Worm (Caenorhabditis elegans) whole organism, mixed stage, embryonic: ENCODE data around the gene tag-243.

Source experiments
- M03D4.4 ChIP-seq: sonication (generic microtip); optimal IDR thresholded peaks from 2 replicates; lab custom pipeline; 2017; ENCODE audit warnings: mild to moderate bottlenecking, missing genetic modification characterization, missing compliant biosample characterization
- bed-3 ChIP-seq: fragments of 200-800 bp; sonication (Bioruptor generic); optimal IDR thresholded peaks from 3 replicates; lab custom pipeline; 2018; ENCODE audit warnings: mild to moderate bottlenecking, missing genetic modification characterization, moderate library complexity, missing compliant biosample characterization
- blmp-1 ChIP-seq: fragments of 150-350 bp; optimal IDR thresholded peaks from 2 replicates; lab custom pipeline; 2014; ENCODE audit warnings: missing biosample characterization, missing genetic modification characterization
- ceh-39 ChIP-seq: fragments of 150-350 bp; optimal IDR thresholded peaks from 2 replicates; lab custom pipeline; 2014; ENCODE audit warnings: missing biosample characterization, missing genetic modification characterization
- ceh-43 ChIP-seq: fragments of 200-800 bp; sonication (Bioruptor generic); optimal IDR thresholded peaks from 2 replicates; lab custom pipeline; 2018; ENCODE audit warnings: mild to moderate bottlenecking, missing genetic modification characterization, moderate library complexity, missing compliant biosample characterization
- ceh-83 ChIP-seq: fragments of 200-800 bp; sonication (Bioruptor generic); optimal IDR thresholded peaks from 2 replicates; lab custom pipeline; 2018; ENCODE audit warnings: mild to moderate bottlenecking, missing genetic modification characterization, missing compliant biosample characterization
- ces-1 ChIP-seq: fragments of 150-350 bp; optimal IDR thresholded peaks from 2 replicates; lab custom pipeline; 2014; ENCODE audit warnings: missing biosample characterization, missing genetic modification reagents, missing genetic modification characterization
- cnd-1 ChIP-seq: fragments of 200-800 bp; sonication (Bioruptor generic); optimal IDR thresholded peaks from 2 replicates; lab custom pipeline; 2018; ENCODE audit warnings: mild to moderate bottlenecking, missing genetic modification characterization, missing compliant biosample characterization
- drap-1 ChIP-seq: fragments of 200-800 bp; sonication (Bioruptor generic); optimal IDR thresholded peaks from 3 replicates; lab custom pipeline; 2018; ENCODE audit warnings: mild to moderate bottlenecking, missing genetic modification characterization, missing compliant biosample characterization
- elt-1 ChIP-seq: sonication (generic microtip); optimal IDR thresholded peaks from 2 replicates; lab custom pipeline; 2017; ENCODE audit warnings: missing genetic modification characterization, mild to moderate bottlenecking, missing compliant biosample characterization, antibody characterized with exemption, moderate library complexity, borderline replicate concordance; ENCODE audit not compliant: insufficient read depth
- elt-3 ChIP-seq: fragments of 150-350 bp; optimal IDR thresholded peaks from 2 replicates; lab custom pipeline; 2014; ENCODE audit warnings: missing biosample characterization, missing genetic modification characterization
- flh-1 ChIP-seq: fragments of 200-800 bp; sonication (Bioruptor generic); optimal IDR thresholded peaks from 2 replicates; lab custom pipeline; 2018; ENCODE audit warnings: mild to moderate bottlenecking, missing genetic modification characterization, moderate library complexity, missing compliant biosample characterization
- ham-2 ChIP-seq: fragments of 200-800 bp; sonication (Bioruptor generic); optimal IDR thresholded peaks from 2 replicates; lab custom pipeline; 2018; ENCODE audit warnings: mild to moderate bottlenecking, missing genetic modification characterization, missing compliant biosample characterization
- hlh-1 ChIP-seq: fragments of 150-350 bp; optimal IDR thresholded peaks from 2 replicates; lab custom pipeline; 2014; ENCODE audit warnings: missing biosample characterization, missing genetic modification reagents, missing genetic modification characterization
- lin-13 ChIP-seq: fragments of 150-350 bp; optimal IDR thresholded peaks from 2 replicates; lab custom pipeline; 2014; ENCODE audit warnings: missing biosample characterization, missing genetic modification characterization
- lin-32 ChIP-seq: fragments of 200-800 bp; sonication (Bioruptor generic); optimal IDR thresholded peaks from 2 replicates; lab custom pipeline; 2018; ENCODE audit warnings: mild to moderate bottlenecking, missing genetic modification characterization, missing compliant biosample characterization
- lsy-2 ChIP-seq: fragments of 150-350 bp; optimal IDR thresholded peaks from 2 replicates; lab custom pipeline; 2014; ENCODE audit warnings: missing biosample characterization, missing genetic modification characterization
- mab-5 ChIP-seq: fragments of 150-350 bp; optimal IDR thresholded peaks from 2 replicates; lab custom pipeline; 2014; ENCODE audit warnings: missing biosample characterization, missing genetic modification characterization
- mep-1 ChIP-seq: fragments of 150-350 bp; optimal IDR thresholded peaks from 2 replicates; lab custom pipeline; 2017; ENCODE audit warnings: missing biosample characterization, missing genetic modification reagents, missing genetic modification characterization, inconsistent platforms
- mls-2 ChIP-seq: sonication (generic microtip); optimal IDR thresholded peaks from 2 replicates; lab custom pipeline; 2016; ENCODE audit warnings: mild to moderate bottlenecking, missing genetic modification characterization, moderate library complexity, missing compliant biosample characterization
- nhr-12 ChIP-seq: fragments of 150-350 bp; optimal IDR thresholded peaks from 2 replicates; lab custom pipeline; 2014; ENCODE audit warnings: missing biosample characterization, missing genetic modification characterization
- nhr-2 ChIP-seq: fragments of 150-350 bp; optimal IDR thresholded peaks from 2 replicates; lab custom pipeline; 2014; ENCODE audit warnings: missing biosample characterization, missing genetic modification characterization
- nhr-237 ChIP-seq: fragments of 150-350 bp; optimal IDR thresholded peaks from 2 replicates; lab custom pipeline; 2014; ENCODE audit warnings: missing biosample characterization, missing genetic modification characterization
- nhr-28 ChIP-seq: fragments of 150-350 bp; optimal IDR thresholded peaks from 2 replicates; lab custom pipeline; 2014; ENCODE audit warnings: missing biosample characterization, missing genetic modification characterization
- nhr-76 ChIP-seq: sonication (generic microtip); optimal IDR thresholded peaks from 2 replicates; lab custom pipeline; 2017; ENCODE audit warnings: missing biosample characterization, missing genetic modification characterization
- pha-4 ChIP-seq: fragments of 150-350 bp; optimal IDR thresholded peaks from 2 replicates; lab custom pipeline; 2018; ENCODE audit warnings: missing biosample characterization, missing genetic modification reagents, missing genetic modification characterization
- sem-2 ChIP-seq: fragments of 200-800 bp; sonication (Bioruptor generic); optimal IDR thresholded peaks from 2 replicates; lab custom pipeline; 2018; ENCODE audit warnings: mild to moderate bottlenecking, missing genetic modification characterization, missing compliant biosample characterization
- snpc-4 ChIP-seq: fragments of 150-350 bp; optimal IDR thresholded peaks from 2 replicates; lab custom pipeline; 2014; ENCODE audit warnings: missing biosample characterization, missing genetic modification characterization
- sptf-1 ChIP-seq: sonication (generic microtip); optimal IDR thresholded peaks from 2 replicates; lab custom pipeline; 2017; ENCODE audit warnings: mild to moderate bottlenecking, missing genetic modification characterization, moderate library complexity, missing compliant biosample characterization
- tbx-8 ChIP-seq: fragments of 200-800 bp; sonication (Bioruptor generic); optimal IDR thresholded peaks from 2 replicates; lab custom pipeline; 2018; ENCODE audit warnings: mild to moderate bottlenecking, missing genetic modification characterization, moderate library complexity, missing compliant biosample characterization
- unc-120 ChIP-seq: sonication (generic microtip); optimal IDR thresholded peaks from 2 replicates; lab custom pipeline; 2017; ENCODE audit warnings: missing genetic modification characterization, missing compliant biosample characterization; ENCODE audit not compliant: poor library complexity, severe bottlenecking
- unc-39 ChIP-seq: fragments of 150-350 bp; optimal IDR thresholded peaks from 2 replicates; lab custom pipeline; 2014; ENCODE audit warnings: missing biosample characterization, missing genetic modification characterization
- unc-62 ChIP-seq: fragments of 150-350 bp; optimal IDR thresholded peaks from 2 replicates; lab custom pipeline; 2014; ENCODE audit warnings: missing biosample characterization, missing genetic modification reagents, missing genetic modification characterization
- zip-8 ChIP-seq: fragments of 150-350 bp; optimal IDR thresholded peaks from 2 replicates; lab custom pipeline; 2014; ENCODE audit warnings: missing biosample characterization, missing genetic modification characterization
- ztf-11 ChIP-seq: fragments of 150-350 bp; optimal IDR thresholded peaks from 2 replicates; lab custom pipeline; 2014; ENCODE audit warnings: missing biosample characterization, missing genetic modification characterization

Gene tag-243

DNA sequence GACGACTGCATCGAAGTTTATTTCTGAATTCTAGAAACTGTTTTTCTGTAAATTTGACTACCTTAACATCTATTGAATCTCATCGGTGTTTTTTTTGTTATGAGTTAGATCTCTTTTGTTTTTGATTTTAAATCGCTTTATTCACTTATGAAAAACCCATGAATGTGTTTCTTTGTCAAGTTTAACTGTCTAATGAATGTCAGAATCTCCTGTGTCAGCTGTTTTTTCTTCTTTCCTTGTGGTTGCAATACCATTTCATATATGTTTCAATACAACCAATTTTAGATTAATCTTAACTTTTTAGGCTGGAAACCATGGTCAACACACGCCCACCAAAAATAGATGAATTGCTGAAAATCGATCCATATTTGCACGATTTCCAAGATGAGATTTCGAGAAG, 6.8 kb upstream of the tag-243 start, which contains the start of gene T04A8.7:
Gene T04A8.7, plus strand, starts transcription at position 301 of the 400 bp plus-strand sequence.
- TF ChIP-seq ztf-11 (tag; lab: Kevin White, UChicago): no peak
- no peak for TF ChIP-seq drap-1
- no peak for TF ChIP-seq tbx-8 (GFP tag; lab: Kevin White, UChicago)
- TF ChIP-seq lin-32 (GFP tag; lab: Kevin White, UChicago): no peak
- TF ChIP-seq mep-1 (tag; lab: Kevin White, UChicago): no peak
- TF ChIP-seq cnd-1 (tag; lab: Kevin White, UChicago): no peak
- TF ChIP-seq zip-8 (tag; lab: Kevin White, UChicago): no peak

DNA sequence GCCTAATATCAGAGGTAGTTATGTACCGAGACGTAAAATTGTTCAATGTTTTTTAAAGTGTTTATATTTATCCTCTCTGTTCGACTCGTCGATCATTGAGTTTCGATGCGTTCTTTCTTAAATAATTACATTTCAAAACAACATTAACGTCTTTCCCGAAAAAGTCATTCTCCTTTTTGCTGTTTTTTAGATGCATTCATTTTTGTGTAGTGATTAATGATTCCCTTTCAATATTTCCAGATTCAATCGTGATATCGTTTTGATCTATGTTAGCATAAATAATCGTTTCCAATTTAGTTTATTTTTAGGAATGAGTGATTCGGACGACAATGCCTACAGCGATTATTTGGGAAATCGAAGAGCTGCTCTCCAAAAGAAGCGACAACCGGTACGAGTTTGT, 5.4 kb upstream of the tag-243 start, which contains the start of gene T04A8.8:
Gene T04A8.8, plus strand, starts transcription at position 301 of the 400 bp plus-strand sequence.
- TF ChIP-seq nhr-12 (tag; lab: Kevin White, UChicago) (no peak), snpc-4 (tag; lab: Kevin White, UChicago) (no peak), lin-13 (tag; lab: Kevin White, UChicago) (no peak), unc-120 (tag; lab: Kevin White, UChicago) (no peak), mab-5 (tag; lab: Kevin White, UChicago) (no peak), unc-62 (no peak), mep-1 (tag; lab: Kevin White, UChicago) (no peak), cnd-1 (tag; lab: Kevin White, UChicago) (no peak), tbx-8 (GFP tag; lab: Kevin White, UChicago) (no peak)

DNA sequence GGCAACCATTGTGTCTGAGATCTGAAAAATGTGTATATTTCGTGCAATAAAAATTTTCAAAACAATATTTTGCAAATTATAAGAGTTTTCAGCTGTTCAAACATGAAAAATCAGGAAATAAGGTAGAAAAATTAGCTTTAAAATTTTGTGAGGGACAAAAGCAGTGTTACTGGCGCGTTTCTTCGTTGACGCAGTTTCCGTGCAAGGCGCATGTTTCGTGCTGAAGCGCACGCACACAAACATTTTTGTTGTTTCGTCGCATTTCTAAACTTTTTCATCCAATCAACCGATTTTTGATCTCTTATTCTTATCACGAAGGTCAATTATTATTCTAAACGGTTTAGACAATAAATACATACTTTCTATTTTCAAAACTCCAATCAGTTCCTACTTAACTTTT, 5.0 kb upstream of the tag-243 start, which contains the start of gene nifk-1:
Gene nifk-1, minus strand, starts transcription at position 27 of the 400 bp plus-strand sequence.
- TF ChIP-seq nhr-28 (tag; lab: Kevin White, UChicago) (no peak), mab-5 (tag; lab: Kevin White, UChicago) (no peak), pha-4 (tag; lab: Kevin White, UChicago) (no peak), ces-1 (GFP tag; lab: Kevin White, UChicago) (no peak), nhr-2 (no peak), ceh-43 (GFP tag; lab: Kevin White, UChicago) (no peak), nhr-237 (tag; lab: Kevin White, UChicago) (peak; percentile 7), nhr-76 (no peak), mep-1 (tag; lab: Kevin White, UChicago) (peak; percentile 74), lsy-2 (tag; lab: Kevin White, UChicago) (peak; percentile 55)

DNA sequence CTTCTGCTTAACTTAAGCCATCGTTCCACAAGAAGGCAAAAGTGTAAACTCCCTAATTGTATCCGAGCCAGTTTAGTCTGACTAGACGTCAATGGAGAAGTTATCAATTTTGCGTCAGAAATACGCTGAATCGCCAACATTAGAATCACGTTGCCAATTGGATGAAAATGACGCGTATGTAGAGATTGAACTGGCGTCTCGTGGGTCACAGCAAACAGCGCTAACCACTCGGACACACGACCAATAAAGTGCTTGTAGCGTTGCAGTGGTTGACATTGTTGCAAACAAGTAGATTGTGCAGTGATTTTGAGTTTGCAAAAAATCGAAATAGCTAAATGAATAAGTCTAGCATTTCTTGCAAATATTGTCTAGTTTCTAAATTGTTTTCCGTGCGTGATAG, 1.3 kb upstream of the tag-243 start:
- peak; percentile 30 for TF ChIP-seq hlh-1
- TF ChIP-seq pha-4 (tag; lab: Kevin White, UChicago): peak; percentile 50
- TF ChIP-seq sem-2 (GFP tag; lab: Kevin White, UChicago): peak; percentile 78
- peak; percentile 82 for TF ChIP-seq ham-2 (GFP tag; lab: Kevin White, UChicago)
- TF ChIP-seq zip-8 (tag; lab: Kevin White, UChicago): no peak
- peak; percentile 87 for TF ChIP-seq sptf-1 (tag; lab: Kevin White, UChicago)
- TF ChIP-seq ztf-11 (tag; lab: Kevin White, UChicago): no peak
- no peak for TF ChIP-seq snpc-4 (tag; lab: Kevin White, UChicago)
- TF ChIP-seq unc-120 (tag; lab: Kevin White, UChicago): peak; percentile 71
- TF ChIP-seq elt-1 (tag; lab: Kevin White, UChicago): no peak
- peak; percentile 89 for TF ChIP-seq drap-1
- TF ChIP-seq mep-1 (tag; lab: Kevin White, UChicago): peak; percentile 41
- no peak for TF ChIP-seq mab-5 (tag; lab: Kevin White, UChicago)
- TF ChIP-seq cnd-1 (tag; lab: Kevin White, UChicago): peak; percentile 93
- no peak for TF ChIP-seq ces-1 (GFP tag; lab: Kevin White, UChicago)
- TF ChIP-seq ceh-83 (GFP tag; lab: Kevin White, UChicago): peak; percentile 85
- peak; percentile 87 for TF ChIP-seq M03D4.4 (tag; lab: Kevin White, UChicago)
- TF ChIP-seq nhr-12 (tag; lab: Kevin White, UChicago): peak; percentile 26
- TF ChIP-seq unc-62: no peak
- TF ChIP-seq lin-32 (GFP tag; lab: Kevin White, UChicago): peak; percentile 81
- peak; percentile 72 for TF ChIP-seq flh-1
- TF ChIP-seq lin-13 (tag; lab: Kevin White, UChicago): peak; percentile 38
- no peak for TF ChIP-seq unc-39 (tag; lab: Kevin White, UChicago)
- TF ChIP-seq blmp-1 (tag; lab: Kevin White, UChicago): no peak
- peak; percentile 85 for TF ChIP-seq mls-2 (tag; lab: Kevin White, UChicago)
- no peak for TF ChIP-seq nhr-237 (tag; lab: Kevin White, UChicago)
- no peak for TF ChIP-seq nhr-2
- no peak for TF ChIP-seq elt-3
- TF ChIP-seq lsy-2 (tag; lab: Kevin White, UChicago): no peak
- TF ChIP-seq bed-3 (GFP tag; lab: Kevin White, UChicago): peak; percentile 77
- no peak for TF ChIP-seq nhr-76
- peak; percentile 78 for TF ChIP-seq ceh-43 (GFP tag; lab: Kevin White, UChicago)
- TF ChIP-seq tbx-8 (GFP tag; lab: Kevin White, UChicago): peak; percentile 57
- TF ChIP-seq ceh-39 (tag; lab: Kevin White, UChicago): no peak
- no peak for TF ChIP-seq nhr-28 (tag; lab: Kevin White, UChicago)
